Worm (Caenorhabditis elegans) whole organism, L1 larva: ENCODE measurements around the gene npl-10.
A peak's percentile ranks its signal among the peaks of the same experiment; 100 is the strongest.

Experiments used
- C04F5.9 ChIP-seq: sonication (generic microtip); optimal IDR thresholded peaks from 2 replicates; lab custom pipeline; 2016; ENCODE audit warnings: missing genetic modification characterization, missing compliant biosample characterization
- blmp-1 ChIP-seq: fragments of 150-350 bp; optimal IDR thresholded peaks from 2 replicates; lab custom pipeline; 2014; ENCODE audit warnings: missing biosample characterization, missing genetic modification characterization
- ceh-8 ChIP-seq: fragments of 200-800 bp; sonication (Bioruptor generic); optimal IDR thresholded peaks from 2 replicates; lab custom pipeline; 2018; ENCODE audit warnings: mild to moderate bottlenecking, missing genetic modification characterization, moderate library complexity, missing compliant biosample characterization
- ceh-82 ChIP-seq, 3 experiments: fragments of 150-350 bp in 1 of 3; sonication (generic microtip) in 2 of 3; optimal IDR thresholded peaks; 2 replicates each; lab custom pipeline; 2014 to 2017; ENCODE audit warnings: missing biosample characterization in 3 of 3, missing genetic modification characterization in 3 of 3
- ceh-90 ChIP-seq: sonication (generic microtip); optimal IDR thresholded peaks from 2 replicates; lab custom pipeline; 2016; ENCODE audit warnings: missing genetic modification characterization, missing compliant biosample characterization
- ces-1 ChIP-seq: fragments of 150-350 bp; optimal IDR thresholded peaks from 2 replicates; lab custom pipeline; 2014; ENCODE audit warnings: missing biosample characterization, missing genetic modification reagents, missing genetic modification characterization
- dpl-1 ChIP-seq, 3 experiments: fragments of 150-350 bp in 2 of 3; sonication (generic microtip) in 1 of 3; optimal IDR thresholded peaks; 2 replicates each; lab custom pipeline; 2014 to 2017; ENCODE audit warnings: missing biosample characterization in 3 of 3, missing genetic modification characterization in 3 of 3, missing genetic modification reagents in 3 of 3
- efl-1 ChIP-seq, 4 experiments: fragments of 150-350 bp; optimal IDR thresholded peaks in 3 of 4; peaks in 1 of 4; 1 replicate in 1 of 4; 2 replicates in 3 of 4; lab custom pipeline; 2014; ENCODE audit warnings: missing biosample characterization in 2 of 4, missing genetic modification characterization in 2 of 4, missing genetic modification reagents in 2 of 4
- efl-3 ChIP-seq: fragments of 200-800 bp; sonication (Bioruptor generic); optimal IDR thresholded peaks from 2 replicates; lab custom pipeline; 2018; ENCODE audit warnings: mild to moderate bottlenecking, missing genetic modification characterization, missing compliant biosample characterization
- elt-3 ChIP-seq, 6 experiments: fragments of 150-350 bp in 1 of 6; sonication (generic microtip); optimal IDR thresholded peaks; 2 replicates each; lab custom pipeline; 2017 to 2018; ENCODE audit warnings: missing biosample characterization in 6 of 6, missing genetic modification characterization in 6 of 6, inconsistent platforms in 1 of 6
- grh-1 ChIP-seq: fragments of 200-800 bp; sonication (Bioruptor generic); IDR thresholded peaks from 2 replicates; pipeline ENCODE4 v1.3.6; 2022; ENCODE audit warnings: missing genetic modification reagents, missing genetic modification characterization, missing compliant biosample characterization
- irx-1 ChIP-seq: sonication (generic microtip); optimal IDR thresholded peaks from 2 replicates; lab custom pipeline; 2016; ENCODE audit warnings: missing genetic modification characterization, missing compliant biosample characterization
- lin-14 ChIP-seq: fragments of 200-800 bp; sonication (Bioruptor generic); optimal IDR thresholded peaks from 2 replicates; lab custom pipeline; 2018; ENCODE audit warnings: mild to moderate bottlenecking, missing genetic modification characterization, moderate library complexity, missing compliant biosample characterization
- lin-35 ChIP-seq, 2 experiments: fragments of 150-350 bp; optimal IDR thresholded peaks; 2 replicates each; lab custom pipeline; 2014; ENCODE audit warnings: missing biosample characterization in 2 of 2, missing genetic modification characterization in 2 of 2, missing genetic modification reagents in 2 of 2
- lir-3 ChIP-seq: sonication (generic microtip); optimal IDR thresholded peaks from 2 replicates; lab custom pipeline; 2016; ENCODE audit warnings: mild to moderate bottlenecking, missing genetic modification characterization, moderate library complexity, missing compliant biosample characterization; ENCODE audit not compliant: poor library complexity
- lsy-2 ChIP-seq, 2 experiments: fragments of 150-350 bp; optimal IDR thresholded peaks; 2 replicates each; lab custom pipeline; 2014; ENCODE audit warnings: missing biosample characterization in 2 of 2, missing genetic modification characterization in 2 of 2
- mdl-1 ChIP-seq, 2 experiments: fragments of 150-350 bp; optimal IDR thresholded peaks; 2 replicates each; lab custom pipeline; 2014 to 2017; ENCODE audit warnings: missing biosample characterization in 2 of 2, missing genetic modification characterization in 2 of 2, inconsistent platforms in 1 of 2
- mef-2 ChIP-seq: fragments of 150-350 bp; optimal IDR thresholded peaks from 2 replicates; lab custom pipeline; 2014; ENCODE audit warnings: missing biosample characterization, missing genetic modification characterization
- mep-1 ChIP-seq: fragments of 150-350 bp; optimal IDR thresholded peaks from 2 replicates; lab custom pipeline; 2014; ENCODE audit warnings: missing biosample characterization, missing genetic modification characterization
- nhr-11 ChIP-seq: fragments of 150-350 bp; optimal IDR thresholded peaks from 2 replicates; lab custom pipeline; 2014; ENCODE audit warnings: missing biosample characterization, missing genetic modification characterization
- nhr-20 ChIP-seq: sonication (generic microtip); optimal IDR thresholded peaks from 2 replicates; lab custom pipeline; 2016; ENCODE audit warnings: mild to moderate bottlenecking, missing genetic modification characterization, missing compliant biosample characterization
- nhr-237 ChIP-seq: fragments of 150-350 bp; optimal IDR thresholded peaks from 2 replicates; lab custom pipeline; 2014; ENCODE audit warnings: missing biosample characterization, missing genetic modification characterization
- nhr-28 ChIP-seq: fragments of 150-350 bp; optimal IDR thresholded peaks from 2 replicates; lab custom pipeline; 2014; ENCODE audit warnings: missing biosample characterization, missing genetic modification characterization
- nhr-71 ChIP-seq: sonication (generic microtip); optimal IDR thresholded peaks from 2 replicates; lab custom pipeline; 2016; ENCODE audit warnings: mild to moderate bottlenecking, missing genetic modification characterization, moderate library complexity, missing compliant biosample characterization
- pax-3 ChIP-seq: fragments of 200-800 bp; sonication (Bioruptor generic); optimal IDR thresholded peaks from 2 replicates; lab custom pipeline; 2018; ENCODE audit warnings: mild to moderate bottlenecking, missing genetic modification characterization, moderate library complexity, missing compliant biosample characterization
- skn-1 ChIP-seq: fragments of 150-350 bp; optimal IDR thresholded peaks from 2 replicates; lab custom pipeline; 2014; ENCODE audit warnings: missing biosample characterization, missing genetic modification characterization
- sox-4 ChIP-seq: sonication (generic microtip); optimal IDR thresholded peaks from 2 replicates; lab custom pipeline; 2016; ENCODE audit warnings: missing genetic modification characterization, missing compliant biosample characterization
- sup-37 ChIP-seq: fragments of 200-800 bp; sonication (Bioruptor generic); optimal IDR thresholded peaks from 2 replicates; lab custom pipeline; 2018; ENCODE audit warnings: mild to moderate bottlenecking, missing genetic modification characterization, missing compliant biosample characterization
- tbx-2 ChIP-seq: sonication (generic microtip); optimal IDR thresholded peaks from 2 replicates; lab custom pipeline; 2016; ENCODE audit warnings: missing genetic modification characterization, missing compliant biosample characterization
- unc-62 ChIP-seq: fragments of 150-350 bp; optimal IDR thresholded peaks from 2 replicates; lab custom pipeline; 2014; ENCODE audit warnings: missing biosample characterization, missing genetic modification reagents, missing genetic modification characterization
- unc-98 ChIP-seq: fragments of 200-800 bp; sonication (Bioruptor generic); IDR thresholded peaks from 2 replicates; pipeline ENCODE4 v1.3.6; 2022; ENCODE audit warnings: missing genetic modification characterization, missing compliant biosample characterization
- ztf-11 ChIP-seq, 2 experiments: sonication (generic microtip); optimal IDR thresholded peaks; 2 replicates each; lab custom pipeline; 2016 to 2017; ENCODE audit warnings: missing genetic modification characterization in 2 of 2, missing biosample characterization in 1 of 2, missing compliant biosample characterization in 1 of 2
- ztf-4 ChIP-seq: fragments of 150-350 bp; optimal IDR thresholded peaks from 2 replicates; lab custom pipeline; 2014; ENCODE audit warnings: missing biosample characterization, missing genetic modification characterization

Gene npl-10

ce11 chrIII:3926801-3927200, 8.9 kb downstream of the npl-10 start:
- TF ChIP-seq mef-2 (tag; lab: Kevin White, UChicago) (no peak), sox-4 (tag; lab: Kevin White, UChicago) (no peak), nhr-11 (tag; lab: Kevin White, UChicago) (no peak), ceh-90 (tag; lab: Kevin White, UChicago) (no peak), skn-1 (tag; lab: Kevin White, UChicago) (no peak), ceh-82 (tag; optimal IDR thresholded peaks at IDR 0.05; lab: Kevin White, UChicago) (no peak), efl-3 (GFP tag; lab: Kevin White, UChicago) (no peak), irx-1 (no peak), tbx-2 (tag; lab: Kevin White, UChicago) (no peak)

ce11 chrIII:3926116-3926515, 9.6 kb downstream of the npl-10 start, which contains the start of gene ZK1058.9:
Gene ZK1058.9, minus strand, starts transcription at chrIII:3926216.
- TF ChIP-seq lin-14 (GFP tag; lab: Kevin White, UChicago) (no peak), efl-1 (optimal IDR thresholded peaks at IDR 0.05; lab: Kevin White, UChicago) (no peak), efl-1 (GFP tag; optimal IDR thresholded peaks at IDR 0.05 in 1 of 2; lab: Kevin White, UChicago) (peak in 1 of 2 experiments; percentile 83)

- TF ChIP-seq ztf-11 (tag; optimal IDR thresholded peaks at IDR 0.05; lab: Kevin White, UChicago) (no peak), skn-1 (tag; lab: Kevin White, UChicago) (peak; percentile 57), mef-2 (tag; lab: Kevin White, UChicago) (no peak), grh-1 (GFP tag; lab: Robert Waterston, UW) (no peak), ceh-8 (GFP tag; lab: Kevin White, UChicago) (no peak), nhr-11 (tag; lab: Kevin White, UChicago) (no peak), lir-3 (tag; lab: Kevin White, UChicago) (no peak), mdl-1 (tag; optimal IDR thresholded peaks at IDR 0.05; lab: Kevin White, UChicago) (no peak), ceh-82 (tag; optimal IDR thresholded peaks at IDR 0.05; lab: Kevin White, UChicago) (no peak), lsy-2 (tag; optimal IDR thresholded peaks at IDR 0.05; lab: Kevin White, UChicago) (peak; percentile 23 to 54), nhr-28 (tag; lab: Kevin White, UChicago) (no peak), sup-37 (GFP tag; lab: Kevin White, UChicago) (no peak), sox-4 (tag; lab: Kevin White, UChicago) (no peak), lin-35 (GFP tag; optimal IDR thresholded peaks at IDR 0.05; lab: Kevin White, UChicago) (peak; percentile 63 to 90), mep-1 (tag; lab: Kevin White, UChicago) (no peak), unc-62 (no peak), pax-3 (tag; lab: Kevin White, UChicago) (no peak), ces-1 (GFP tag; lab: Kevin White, UChicago) (no peak), efl-1 (optimal IDR thresholded peaks at IDR 0.05; lab: Kevin White, UChicago) (peak in 1 of 2 experiments; percentile 79), efl-1 (GFP tag; optimal IDR thresholded peaks at IDR 0.05 in 1 of 2; lab: Kevin White, UChicago) (peak; percentile 85 to 98), dpl-1 (GFP tag; optimal IDR thresholded peaks at IDR 0.05; lab: Kevin White, UChicago) (peak; percentile 65 to 88 (median 78)), C04F5.9 (tag; lab: Kevin White, UChicago) (no peak), ztf-4 (tag; lab: Kevin White, UChicago) (no peak), elt-3 (tag; optimal IDR thresholded peaks at IDR 0.05; lab: Kevin White, UChicago) (peak in 1 of 6 experiments; percentile 7), blmp-1 (tag; lab: Kevin White, UChicago) (peak; percentile 42), nhr-20 (tag; lab: Kevin White, UChicago) (no peak), nhr-71 (tag; lab: Kevin White, UChicago) (peak; percentile 14), unc-98 (GFP tag; lab: Robert Waterston, UW) (no peak), nhr-237 (no peak)
These were observed 13.9 kb downstream of the npl-10 start, which contains the start of the genes metl-6 and nit-1 for ce11 chrIII:3921646-3922328. Gene metl-6, minus strand, starts transcription at chrIII:3921711. Gene nit-1, plus strand, starts transcription at chrIII:3922207.

- TF ChIP-seq tbx-2 (tag; lab: Kevin White, UChicago) (no peak), efl-1 (optimal IDR thresholded peaks at IDR 0.05; lab: Kevin White, UChicago) (no peak), efl-1 (GFP tag; optimal IDR thresholded peaks at IDR 0.05 in 1 of 2; lab: Kevin White, UChicago) (peak in 1 of 2 experiments; percentile 0)
- TF ChIP-seq, all 84 proteins: peak for 1
These were observed 17.1 kb downstream of the npl-10 start, which contains the start of gene ZK1058.3 for ce11 chrIII:3918569-3918968. Gene ZK1058.3, plus strand, starts transcription at chrIII:3918869.
